Comparison of ENCODE assay signal across 2 worm cellular contexts in the genomic region with DNA sequence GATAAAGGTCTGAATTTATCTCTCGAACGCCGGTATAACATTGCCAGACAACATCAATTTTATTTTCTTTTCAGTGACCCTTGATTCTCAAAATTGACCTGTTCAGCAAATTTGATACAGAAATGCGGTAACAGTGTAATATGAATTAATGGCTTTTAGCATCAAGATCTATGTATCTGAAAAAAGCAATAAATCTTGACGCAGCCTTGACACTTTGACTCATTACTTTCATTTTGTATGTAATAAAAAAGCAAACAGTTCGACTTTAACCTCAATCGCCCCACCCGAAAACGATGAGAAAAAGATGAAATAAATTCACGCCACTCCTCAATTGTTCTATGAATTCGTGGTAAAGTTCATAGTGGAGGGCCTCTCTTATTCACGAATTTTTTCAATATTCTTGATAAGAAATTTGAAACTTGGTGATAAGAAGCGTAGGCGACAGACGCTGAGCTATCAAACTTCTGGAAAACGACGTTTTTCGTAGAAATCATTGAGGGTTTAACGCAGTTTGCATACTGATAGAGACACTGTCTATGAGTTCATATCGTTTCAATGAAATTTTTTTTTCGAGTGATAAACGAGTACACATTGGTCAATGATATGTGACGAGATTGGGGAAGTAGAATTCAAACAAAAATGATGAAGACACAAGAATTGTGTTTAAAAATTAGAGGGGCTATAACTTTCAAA.
TF ChIP-seq lines count a peak whose summit lies in the region.

No protein-coding gene starts in this region.

TF ChIP-seq in whole organism, L2 larva, 48 proteins besides CTCF, POLR2A, EP300 and RAD21 (continued from another document):
- TF ChIP-seq crh-2 (tag; optimal IDR thresholded peaks at IDR 0.05; lab: Kevin White, UChicago): peak; percentile 29
- peak; percentile 54 for TF ChIP-seq nhr-25 (tag; optimal IDR thresholded peaks at IDR 0.05; lab: Kevin White, UChicago)
- no peak for TF ChIP-seq mdl-1 (tag; optimal IDR thresholded peaks at IDR 0.05; lab: Kevin White, UChicago)
- TF ChIP-seq blmp-1 (tag; optimal IDR thresholded peaks at IDR 0.05; lab: Kevin White, UChicago; ENCODE audit: insufficient read depth): peak; percentile 47
- TF ChIP-seq nhr-11 (tag; optimal IDR thresholded peaks at IDR 0.05; lab: Kevin White, UChicago): no peak
- no peak for TF ChIP-seq Y55F3AM.14 (GFP tag; optimal IDR thresholded peaks at IDR 0.05; lab: Kevin White, UChicago)
- TF ChIP-seq nhr-21 (tag; optimal IDR thresholded peaks at IDR 0.05; lab: Kevin White, UChicago): no peak
- no peak for TF ChIP-seq R02D3.7 (tag; optimal IDR thresholded peaks at IDR 0.05; lab: Kevin White, UChicago)
- TF ChIP-seq zag-1 (tag; optimal IDR thresholded peaks at IDR 0.05; lab: Kevin White, UChicago): no peak

TF ChIP-seq in whole organism, L4 larva, 104 proteins besides CTCF, POLR2A, EP300 and RAD21 (continued from another document):
- TF ChIP-seq pqm-1 (tag; optimal IDR thresholded peaks at IDR 0.05; lab: Kevin White, UChicago) (peak; percentile 75), lsy-2 (tag; optimal IDR thresholded peaks at IDR 0.05; lab: Kevin White, UChicago) (no peak), zfp-3 (GFP tag; conservative IDR thresholded peaks at IDR 0.05; lab: Robert Waterston, UW) (no peak), T20F7.1 (GFP tag; optimal IDR thresholded peaks at IDR 0.05; lab: Kevin White, UChicago) (no peak), aly-2 (tag; optimal IDR thresholded peaks at IDR 0.05; lab: Kevin White, UChicago) (no peak), ctbp-1 (GFP tag; IDR thresholded peaks at IDR 0.05; lab: Robert Waterston, UW) (no peak), mxl-2 (GFP tag; conservative IDR thresholded peaks at IDR 0.05; lab: Robert Waterston, UW) (no peak), nhr-42 (GFP tag; IDR thresholded peaks at IDR 0.05; lab: Robert Waterston, UW) (no peak), dve-1 (tag; optimal IDR thresholded peaks at IDR 0.05; lab: Kevin White, UChicago; ENCODE audit: insufficient read depth) (peak; percentile 45), daf-16 (GFP tag; optimal IDR thresholded peaks at IDR 0.05; lab: Kevin White, UChicago) (no peak), daf-16 (tag; optimal IDR thresholded peaks at IDR 0.05; lab: Kevin White, UChicago) (peak; percentile 43), madf-9 (GFP tag; conservative IDR thresholded peaks at IDR 0.05; lab: Robert Waterston, UW) (no peak), tra-1 (GFP tag; IDR thresholded peaks at IDR 0.05; lab: Robert Waterston, UW) (no peak), php-3 (GFP tag; IDR thresholded peaks at IDR 0.05; lab: Robert Waterston, UW) (no peak), lin-39 (tag; optimal IDR thresholded peaks at IDR 0.05; lab: Kevin White, UChicago) (no peak), gei-8 (GFP tag; optimal IDR thresholded peaks at IDR 0.05; lab: Kevin White, UChicago) (no peak)
